Fruit fly (Drosophila melanogaster): ENCODE results near the gene CG42816.

CG42816 gene

DNA sequence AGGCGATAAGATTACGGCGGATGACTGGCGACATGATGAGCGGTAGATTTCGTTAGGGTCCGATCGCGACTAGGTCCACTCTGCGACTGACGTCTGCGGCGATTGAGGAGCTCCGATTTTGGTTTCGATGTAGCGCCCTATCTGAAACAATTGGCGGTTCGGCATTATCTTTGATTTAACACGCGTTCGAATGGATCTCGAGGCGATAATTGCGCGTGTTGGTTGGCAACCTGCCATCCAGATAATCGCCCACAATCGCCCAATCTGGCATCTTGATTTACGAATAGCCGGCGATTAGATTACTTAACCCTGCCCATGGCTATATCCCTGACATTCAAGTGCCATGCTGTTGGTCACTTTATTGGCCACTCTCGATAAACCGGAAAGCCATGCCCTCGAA, 43.1 kb downstream of the CG42816 start (continued):
- TF ChIP-seq CG7987 (GFP tag; optimal IDR thresholded peaks at IDR 0.05) = peak; percentile 40
- TF ChIP-seq CG3281 (GFP tag; optimal IDR thresholded peaks at IDR 0.05) = no peak
- no peak for TF ChIP-seq CG9817 (tag; optimal IDR thresholded peaks at IDR 0.05)
- no peak for TF ChIP-seq ash1 (GFP tag; optimal IDR thresholded peaks at IDR 0.05)
- no peak for TF ChIP-seq CG4820 (GFP tag; optimal IDR thresholded peaks at IDR 0.05)
- peak; percentile 91 for TF ChIP-seq Hey (tag; optimal IDR thresholded peaks at IDR 0.05)
- TF ChIP-seq hkb (optimal IDR thresholded peaks at IDR 0.05) = no peak
- TF ChIP-seq hkb (GFP tag; IDR thresholded peaks at IDR 0.05) = no peak
- no peak for TF ChIP-seq slbo (GFP tag; IDR thresholded peaks at IDR 0.05)
- no peak for TF ChIP-seq CG31224 (GFP tag; IDR thresholded peaks at IDR 0.05)
- TF ChIP-seq bab2 (GFP tag; optimal IDR thresholded peaks at IDR 0.05) = no peak
- TF ChIP-seq pum (GFP tag; optimal IDR thresholded peaks at IDR 0.05) = no peak
- TF ChIP-seq dysf (GFP tag; IDR thresholded peaks at IDR 0.05) = 0 out of 3 replicates have a peak, but pooled peaks have one; percentile 5
- no peak for TF ChIP-seq trh (GFP tag; optimal IDR thresholded peaks at IDR 0.05)
- TF ChIP-seq twi (tag; optimal IDR thresholded peaks at IDR 0.05) = no peak
- no peak for TF ChIP-seq dimm (GFP tag; IDR thresholded peaks at IDR 0.05)
- TF ChIP-seq Sry-β (GFP tag; optimal IDR thresholded peaks at IDR 0.05) = no peak
- TF ChIP-seq CG14441 (GFP tag; IDR thresholded peaks at IDR 0.05) = no peak
- no peak for TF ChIP-seq Nf-YA (GFP tag; IDR thresholded peaks at IDR 0.05)
- TF ChIP-seq Meics (GFP tag; optimal IDR thresholded peaks at IDR 0.05) = no peak
- no peak for TF ChIP-seq mld (GFP tag; IDR thresholded peaks at IDR 0.05; ENCODE audit: partially characterized antibody)
- TF ChIP-seq esg (GFP tag; conservative IDR thresholded peaks at IDR 0.05) = no peak
- no peak for TF ChIP-seq CG15073 (GFP tag; optimal IDR thresholded peaks at IDR 0.05)
- TF ChIP-seq CG1529 (GFP tag; optimal IDR thresholded peaks at IDR 0.05) = no peak
- no peak for TF ChIP-seq CG10959 (GFP tag; IDR thresholded peaks at IDR 0.05)
- TF ChIP-seq CG4707 (GFP tag; optimal IDR thresholded peaks at IDR 0.05) = no peak
- TF ChIP-seq CG2129 (GFP tag; IDR thresholded peaks at IDR 0.05; ENCODE audit: partially characterized antibody) = no peak
- TF ChIP-seq h (optimal IDR thresholded peaks at IDR 0.05) = no peak
- TF ChIP-seq sd (tag; optimal IDR thresholded peaks at IDR 0.05) = no peak
- no peak for TF ChIP-seq CG3847 (GFP tag; IDR thresholded peaks at IDR 0.05)
- TF ChIP-seq exex (tag; optimal IDR thresholded peaks at IDR 0.05) = peak; percentile 96
- no peak for TF ChIP-seq Fer3 (tag; optimal IDR thresholded peaks at IDR 0.05)
- no peak for TF ChIP-seq fd102C (GFP tag; optimal IDR thresholded peaks at IDR 0.05)
- TF ChIP-seq ato (GFP tag; IDR thresholded peaks at IDR 0.05; ENCODE audit: partially characterized antibody) = no peak
- TF ChIP-seq nerfin-2 (GFP tag; IDR thresholded peaks at IDR 0.05; ENCODE audit: partially characterized antibody) = no peak
- TF ChIP-seq CG5953 (GFP tag; IDR thresholded peaks at IDR 0.05) = no peak
- TF ChIP-seq CG10565 (GFP tag; optimal IDR thresholded peaks at IDR 0.05) = no peak
- TF ChIP-seq CG4360 (GFP tag; IDR thresholded peaks at IDR 0.05) = no peak
- TF ChIP-seq lab (GFP tag; optimal IDR thresholded peaks at IDR 0.05) = peak; percentile 11
- TF ChIP-seq CG7963 (GFP tag; IDR thresholded peaks at IDR 0.05; ENCODE audit: partially characterized antibody) = no peak
- no peak for TF ChIP-seq CG30431 (GFP tag; optimal IDR thresholded peaks at IDR 0.05)
- TF ChIP-seq zfh2 (GFP tag; optimal IDR thresholded peaks at IDR 0.05) = no peak
- TF ChIP-seq CG11695 (GFP tag; IDR thresholded peaks at IDR 0.05) = no peak
- no peak for TF ChIP-seq tup (GFP tag; optimal IDR thresholded peaks at IDR 0.05)
- no peak for TF ChIP-seq CG3065 (GFP tag; optimal IDR thresholded peaks at IDR 0.05)
- no peak for TF ChIP-seq CG1832 (GFP tag; optimal IDR thresholded peaks at IDR 0.05)
- no peak for TF ChIP-seq Bdp1 (GFP tag; optimal IDR thresholded peaks at IDR 0.05)
- no peak for TF ChIP-seq CG3407 (GFP tag; optimal IDR thresholded peaks at IDR 0.05)
- no peak for TF ChIP-seq CG1647 (GFP tag; optimal IDR thresholded peaks at IDR 0.05)
- TF ChIP-seq jumu (GFP tag; optimal IDR thresholded peaks at IDR 0.05) = no peak
- 0 out of 4 replicates have a peak, but pooled peaks have one; percentile 49 for TF ChIP-seq chinmo (GFP tag; IDR thresholded peaks at IDR 0.05; ENCODE audit: partially characterized antibody)
- TF ChIP-seq sens-2 (GFP tag; IDR thresholded peaks at IDR 0.05) = 0 out of 2 replicates have a peak, but pooled peaks have one; percentile 20
- TF ChIP-seq CTCF (GFP tag; optimal IDR thresholded peaks at IDR 0.05) = no peak

Data from whole organism, embryonic.